Worm (Caenorhabditis elegans): Measurements from ENCODE around the gene Y39B6A.25.

The Y39B6A.25 gene

DNA sequence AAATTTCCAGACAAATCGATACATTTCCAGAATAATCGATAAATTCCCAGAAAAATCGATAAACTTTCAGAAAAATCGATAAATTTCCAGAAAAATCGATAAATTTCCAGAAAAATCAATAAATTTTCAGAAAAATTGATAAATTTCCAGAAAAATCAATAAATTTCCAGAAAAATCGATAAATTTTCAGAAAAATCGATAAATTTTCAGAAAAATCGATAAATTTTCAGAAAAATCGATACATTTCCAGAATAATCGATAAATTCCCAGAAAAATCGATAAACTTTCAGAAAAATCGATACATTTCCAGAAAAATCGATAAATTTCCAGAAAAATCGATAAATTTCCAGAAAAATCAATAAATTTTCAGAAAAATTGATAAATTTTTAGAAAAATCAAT is 494 bp downstream of the Y39B6A.25 start:
- TF ChIP-seq T22C8.4 (GFP tag; IDR thresholded peaks at IDR 0.05), result peak; percentile 82

DNA sequence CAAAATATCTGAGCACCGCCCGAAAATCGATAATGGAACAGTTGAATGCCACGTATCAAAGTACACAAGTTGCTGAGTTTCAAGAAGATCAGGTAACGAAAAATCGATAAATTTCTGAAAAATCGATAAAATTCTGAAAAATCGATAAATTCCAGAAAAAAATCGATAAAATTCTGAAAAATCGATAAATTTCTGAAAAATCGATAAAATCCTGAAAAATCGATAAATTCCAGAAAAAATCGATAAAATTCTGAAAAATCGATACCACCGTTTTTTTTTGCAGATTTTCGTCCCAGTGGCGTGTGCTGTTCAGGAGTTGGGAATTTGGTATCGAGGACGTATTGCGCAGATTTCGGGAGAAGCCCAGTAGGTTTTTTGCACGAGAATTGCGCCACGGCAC is 1.1 kb downstream of the Y39B6A.25 start:
- TF ChIP-seq ref-1 (GFP tag; conservative IDR thresholded peaks at IDR 0.05) (no peak), T22C8.4 (GFP tag; IDR thresholded peaks at IDR 0.05) (peak; percentile 91), tab-1 (GFP tag; IDR thresholded peaks at IDR 0.05) (no peak)

DNA sequence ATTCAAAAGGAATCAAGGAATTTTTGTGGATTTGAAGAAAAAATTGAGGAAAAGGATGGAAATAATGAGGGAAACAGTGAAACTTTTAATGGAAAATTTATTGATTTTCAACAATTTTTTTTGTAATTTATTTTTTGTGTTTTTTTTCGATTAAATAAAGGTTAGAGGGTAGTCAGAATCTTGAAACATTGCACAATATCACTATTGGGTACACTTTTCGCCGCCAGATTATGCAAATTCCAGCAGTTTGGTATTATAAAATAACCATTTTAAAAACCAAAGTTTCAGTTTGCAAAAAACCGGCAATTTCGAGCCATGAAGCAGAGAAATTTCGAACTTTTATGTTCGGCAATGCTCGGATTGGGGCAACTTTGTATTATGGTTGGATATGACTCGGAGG is 5.2 kb downstream of the Y39B6A.25 start, which contains the start of gene Y39B6A.27:
Y39B6A.27 (plus strand) TSS at position 301 of the 400 bp plus-strand sequence.
- TF ChIP-seq ztf-23 (GFP tag; IDR thresholded peaks at IDR 0.05), result no peak
- TF ChIP-seq ref-1 (GFP tag; conservative IDR thresholded peaks at IDR 0.05), result no peak
- no peak for TF ChIP-seq tab-1 (GFP tag; IDR thresholded peaks at IDR 0.05)
- TF ChIP-seq cog-1 (tag; optimal IDR thresholded peaks at IDR 0.05), result no peak
- TF ChIP-seq T22C8.4 (GFP tag; IDR thresholded peaks at IDR 0.05), result no peak
- TF ChIP-seq med-1 (GFP tag; optimal IDR thresholded peaks at IDR 0.05; ENCODE audit: insufficient read depth), result no peak
- TF ChIP-seq flt-1 (GFP tag; IDR thresholded peaks at IDR 0.05), result no peak
- no peak for TF ChIP-seq ztf-29 (GFP tag; IDR thresholded peaks at IDR 0.05)
- no peak for TF ChIP-seq klf-2 (GFP tag; conservative IDR thresholded peaks at IDR 0.05)

DNA sequence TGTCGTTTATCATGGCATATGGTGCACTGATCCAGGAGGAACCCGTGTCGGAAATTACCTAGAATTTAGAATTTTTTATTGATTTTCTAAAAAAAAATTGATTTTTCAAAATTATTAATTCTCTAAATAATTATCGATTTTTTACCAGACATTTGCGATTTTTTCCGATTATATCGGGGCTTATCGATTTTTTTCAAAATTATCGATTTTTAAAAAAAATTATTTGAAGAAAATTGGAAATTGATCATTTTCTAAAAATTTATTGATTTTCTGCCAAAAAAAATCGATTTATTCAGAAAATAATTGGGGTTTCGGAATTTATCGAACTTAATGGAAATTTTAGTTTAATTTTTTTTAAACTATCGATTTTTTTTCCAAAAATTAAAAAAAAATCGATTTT is 9.8 kb downstream of the Y39B6A.25 start:
- peak; percentile 74 for TF ChIP-seq T22C8.4 (GFP tag; IDR thresholded peaks at IDR 0.05)
- TF ChIP-seq klf-2 (GFP tag; conservative IDR thresholded peaks at IDR 0.05), result no peak

DNA sequence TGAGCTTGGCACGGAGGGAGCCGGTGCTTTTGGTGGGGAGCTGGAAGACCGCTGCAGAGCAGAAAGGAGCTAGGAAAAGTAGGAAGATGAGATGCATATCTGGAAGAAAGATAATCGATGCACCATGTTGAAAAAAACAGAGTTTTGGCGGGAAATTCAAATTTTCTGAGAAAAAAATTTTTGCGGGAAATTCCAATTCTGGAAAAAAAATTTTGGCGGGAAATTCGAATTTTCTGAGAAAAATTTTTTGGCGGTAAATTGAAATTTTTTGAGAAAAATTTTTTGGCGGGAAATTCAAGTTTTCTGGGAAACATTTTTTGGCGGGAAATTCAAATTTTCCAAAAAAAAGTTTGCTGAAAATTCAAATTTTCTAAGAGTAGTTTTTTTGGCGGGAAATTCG is 11.0 kb downstream of the Y39B6A.25 start, which contains the start of gene asp-17:
asp-17 (minus strand) TSS at position 101 of the 400 bp plus-strand sequence.
- TF ChIP-seq ztf-23 (GFP tag; IDR thresholded peaks at IDR 0.05) (no peak), cog-1 (tag; optimal IDR thresholded peaks at IDR 0.05) (no peak), med-1 (GFP tag; optimal IDR thresholded peaks at IDR 0.05; ENCODE audit: insufficient read depth) (no peak), flt-1 (GFP tag; IDR thresholded peaks at IDR 0.05) (no peak), ztf-29 (GFP tag; IDR thresholded peaks at IDR 0.05) (no peak), klf-2 (GFP tag; conservative IDR thresholded peaks at IDR 0.05) (no peak), T22C8.4 (GFP tag; IDR thresholded peaks at IDR 0.05) (no peak), tab-1 (GFP tag; IDR thresholded peaks at IDR 0.05) (no peak), ref-1 (GFP tag; conservative IDR thresholded peaks at IDR 0.05) (no peak)

DNA sequence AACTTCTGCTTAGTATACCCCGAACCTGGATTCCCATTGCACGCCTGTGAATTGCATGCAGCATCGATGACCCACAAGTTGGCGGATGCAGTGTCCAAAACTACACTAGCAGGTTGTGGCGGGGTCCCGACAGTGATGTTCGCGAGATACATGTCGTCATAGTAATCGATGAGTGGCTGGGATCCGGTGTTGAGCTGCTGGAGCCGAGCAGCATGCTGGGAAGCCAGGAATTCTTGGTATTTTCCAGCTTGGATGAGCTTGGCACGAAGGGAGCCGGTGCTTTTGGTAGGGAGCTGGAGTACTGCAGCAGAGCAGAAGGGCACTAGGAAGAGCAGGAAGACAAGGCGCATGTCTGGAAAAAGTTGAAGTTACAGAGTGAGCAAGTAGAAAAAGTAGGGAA is 16.0 kb downstream of the Y39B6A.25 start, which contains the start of gene asp-16:
asp-16 (minus strand) TSS at position 350 of the 400 bp plus-strand sequence.
- TF ChIP-seq tab-1 (GFP tag; IDR thresholded peaks at IDR 0.05) (0 out of 2 replicates have a peak, but pooled peaks have one; percentile 20), cog-1 (tag; optimal IDR thresholded peaks at IDR 0.05) (no peak)

DNA sequence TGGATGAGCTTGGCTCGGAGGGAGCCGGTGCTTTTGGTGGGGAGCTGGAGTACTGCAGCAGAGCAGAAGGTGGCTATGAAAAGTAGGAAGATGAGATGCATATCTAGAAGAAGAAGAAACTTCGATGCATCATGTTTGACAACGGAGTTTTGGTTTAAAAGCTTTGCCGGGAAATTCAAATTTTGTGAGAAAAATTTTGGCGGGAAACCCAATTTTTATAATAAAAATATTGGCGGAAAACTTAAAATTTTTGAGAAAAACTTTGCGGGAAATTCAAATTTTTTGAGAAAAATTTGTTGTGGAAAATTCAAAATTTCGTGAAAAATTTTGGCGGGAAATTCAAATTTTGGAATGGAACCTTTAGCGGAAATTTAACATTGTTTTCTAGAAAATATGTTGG is 18.5 kb downstream of the Y39B6A.25 start, which contains the start of gene asp-15:
asp-15 (minus strand) TSS at position 101 of the 400 bp plus-strand sequence.
- TF ChIP-seq cog-1 (tag; optimal IDR thresholded peaks at IDR 0.05) (no peak), ref-1 (GFP tag; conservative IDR thresholded peaks at IDR 0.05) (no peak), klf-2 (GFP tag; conservative IDR thresholded peaks at IDR 0.05) (no peak), ztf-29 (GFP tag; IDR thresholded peaks at IDR 0.05) (no peak), ztf-23 (GFP tag; IDR thresholded peaks at IDR 0.05) (no peak), med-1 (GFP tag; optimal IDR thresholded peaks at IDR 0.05; ENCODE audit: insufficient read depth) (no peak), tab-1 (GFP tag; IDR thresholded peaks at IDR 0.05) (no peak), T22C8.4 (GFP tag; IDR thresholded peaks at IDR 0.05) (no peak), flt-1 (GFP tag; IDR thresholded peaks at IDR 0.05) (no peak)

DNA sequence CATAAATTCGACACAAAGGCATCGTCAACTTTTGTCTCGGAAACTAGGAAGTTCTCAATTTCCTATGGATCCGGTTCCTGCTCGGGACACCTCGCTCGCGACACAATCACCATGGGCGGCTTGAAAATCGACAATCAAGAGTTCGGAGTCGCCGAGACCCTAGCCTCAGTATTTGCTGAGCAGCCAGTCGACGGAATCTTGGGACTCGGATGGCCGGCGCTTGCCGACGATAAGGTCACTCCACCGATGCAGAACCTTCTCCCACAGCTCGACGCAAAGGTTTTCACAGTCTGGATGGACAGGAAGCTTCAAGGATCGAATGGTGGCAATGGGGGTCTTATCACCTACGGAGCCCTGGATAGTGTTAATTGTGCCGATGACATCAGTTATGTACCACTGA is 21.2 kb downstream of the Y39B6A.25 start:
- TF ChIP-seq flt-1 (GFP tag; IDR thresholded peaks at IDR 0.05), result no peak
- TF ChIP-seq ztf-29 (GFP tag; IDR thresholded peaks at IDR 0.05), result no peak
- no peak for TF ChIP-seq tab-1 (GFP tag; IDR thresholded peaks at IDR 0.05)
- TF ChIP-seq ztf-23 (GFP tag; IDR thresholded peaks at IDR 0.05), result no peak
- TF ChIP-seq ref-1 (GFP tag; conservative IDR thresholded peaks at IDR 0.05), result no peak
- TF ChIP-seq cog-1 (tag; optimal IDR thresholded peaks at IDR 0.05), result no peak
- TF ChIP-seq med-1 (GFP tag; optimal IDR thresholded peaks at IDR 0.05; ENCODE audit: insufficient read depth), result no peak
- no peak for TF ChIP-seq klf-2 (GFP tag; conservative IDR thresholded peaks at IDR 0.05)
- TF ChIP-seq T22C8.4 (GFP tag; IDR thresholded peaks at IDR 0.05), result no peak

DNA sequence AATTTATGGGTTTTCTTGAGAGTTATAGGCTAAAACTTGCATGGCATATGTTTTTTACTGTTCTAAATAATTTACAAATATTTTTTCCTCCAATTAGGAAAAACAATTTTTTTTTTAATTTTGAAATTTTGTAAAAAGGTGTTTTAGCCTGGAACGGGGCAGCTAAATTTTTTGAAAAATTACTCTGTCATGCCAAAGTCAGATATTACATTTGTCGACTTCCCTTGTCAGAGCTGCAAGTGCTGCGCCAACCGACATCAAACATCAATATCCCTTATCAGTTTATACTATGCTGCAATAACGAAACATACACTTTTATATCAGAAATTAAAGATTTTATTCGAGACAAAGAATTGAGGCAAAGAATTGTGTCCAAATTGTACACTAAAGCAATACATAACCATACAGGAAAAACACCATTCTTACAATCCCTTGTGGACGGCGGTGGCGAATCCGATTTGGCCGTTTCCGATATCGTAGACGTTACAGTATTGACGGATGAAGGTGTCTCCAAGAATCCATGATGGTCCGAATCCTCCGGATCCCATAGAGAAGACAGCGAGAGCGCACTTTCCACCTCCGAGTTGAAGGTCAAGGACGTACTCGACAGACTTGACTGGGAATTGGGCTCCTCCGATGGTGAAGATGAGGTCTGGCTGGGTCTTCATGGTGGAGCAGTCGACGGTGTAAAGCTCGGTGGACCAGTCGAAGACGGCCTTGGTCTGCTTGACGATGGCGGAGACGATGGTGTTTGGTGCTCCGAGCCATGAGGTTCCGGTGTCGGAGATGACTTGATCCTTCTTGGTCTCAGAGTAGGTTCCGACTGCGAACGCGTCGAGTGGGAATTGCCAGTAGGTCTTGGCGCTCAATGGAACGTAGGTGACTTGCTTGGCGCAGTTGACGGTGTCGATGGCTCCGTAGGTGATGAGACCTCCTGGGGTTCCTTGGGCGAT is 23.2 kb downstream of the Y39B6A.25 start:
- TF ChIP-seq tab-1 (GFP tag; IDR thresholded peaks at IDR 0.05) (0 out of 2 replicates have a peak, but pooled peaks have one; percentile 18), ztf-29 (GFP tag; IDR thresholded peaks at IDR 0.05) (no peak), flt-1 (GFP tag; IDR thresholded peaks at IDR 0.05) (no peak), cog-1 (tag; optimal IDR thresholded peaks at IDR 0.05) (no peak), ref-1 (GFP tag; conservative IDR thresholded peaks at IDR 0.05) (no peak)

DNA sequence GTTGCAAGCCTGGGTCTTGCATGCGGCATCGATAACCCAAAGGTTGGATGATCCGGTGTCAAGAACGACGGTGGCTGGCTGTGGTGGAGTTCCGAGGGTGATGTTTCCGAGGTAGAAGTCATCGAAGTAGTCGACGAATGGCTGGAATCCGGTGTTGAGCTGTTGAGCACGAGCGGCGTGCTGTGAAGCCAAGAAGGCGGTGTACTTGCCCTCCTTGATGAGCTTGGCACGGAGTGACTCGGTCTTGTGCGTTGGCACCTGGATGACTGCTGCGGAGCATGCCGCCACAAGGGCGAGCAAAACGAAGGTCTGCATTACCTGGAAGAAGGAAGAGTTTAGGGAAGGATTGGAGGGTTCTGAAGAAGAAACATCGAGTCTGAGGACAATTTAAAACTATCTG is 24.2 kb downstream of the Y39B6A.25 start, which contains the start of gene asp-1:
asp-1 (minus strand) TSS at position 315 of the 400 bp plus-strand sequence.
- no peak for TF ChIP-seq flt-1 (GFP tag; IDR thresholded peaks at IDR 0.05)
- no peak for TF ChIP-seq klf-2 (GFP tag; conservative IDR thresholded peaks at IDR 0.05)
- TF ChIP-seq med-1 (GFP tag; optimal IDR thresholded peaks at IDR 0.05; ENCODE audit: insufficient read depth), result no peak
- no peak for TF ChIP-seq ztf-23 (GFP tag; IDR thresholded peaks at IDR 0.05)
- TF ChIP-seq cog-1 (tag; optimal IDR thresholded peaks at IDR 0.05), result no peak

All from whole organism, midembryonic.